Fruit fly (Drosophila melanogaster) whole organism, prepupa: ENCODE data around the gene frc.

Experiments
- CG16779 ChIP-seq: fragments of 200-800 bp; sonication (Bioruptor generic); optimal IDR thresholded peaks from 3 replicates; lab custom pipeline; 2017; ENCODE audit warnings: missing biosample characterization, mild to moderate bottlenecking, missing genetic modification characterization
- CG34406 ChIP-seq: fragments of 200-800 bp; sonication (Bioruptor generic); optimal IDR thresholded peaks from 3 replicates; lab custom pipeline; 2016; ENCODE audit warnings: missing biosample characterization, missing genetic modification characterization
- CG6792 ChIP-seq: fragments of 200-800 bp; sonication (Bioruptor generic); optimal IDR thresholded peaks from 3 replicates; lab custom pipeline; 2016; ENCODE audit warnings: missing biosample characterization, missing genetic modification characterization
- CG8119 ChIP-seq: fragments of 200-800 bp; sonication (Bioruptor generic); IDR thresholded peaks from 3 replicates; pipeline ENCODE4 v1.3.6; 2022; ENCODE audit warnings: missing biosample characterization, missing genetic modification characterization
- Eip78C ChIP-seq: fragments of 200-800 bp; sonication (Bioruptor generic); peaks from one replicate; lab custom pipeline; 2016; ENCODE audit warnings: missing biosample characterization, missing genetic modification characterization
- Ets21C ChIP-seq: fragments of 200-800 bp; sonication (Bioruptor generic); optimal IDR thresholded peaks from 3 replicates; lab custom pipeline; 2016; ENCODE audit warnings: missing biosample characterization, missing genetic modification characterization
- Gug ChIP-seq: fragments of 200-800 bp; sonication (Bioruptor generic); IDR thresholded peaks from 2 replicates; pipeline ENCODE4 v1.3.6; 2022; ENCODE audit warnings: missing biosample characterization, missing genetic modification characterization
- Lpt ChIP-seq: fragments of 200-800 bp; sonication (Bioruptor generic); optimal IDR thresholded peaks from 3 replicates; lab custom pipeline; 2016; ENCODE audit warnings: missing biosample characterization, missing genetic modification characterization
- OdsH ChIP-seq: fragments of 200-800 bp; sonication (Bioruptor generic); optimal IDR thresholded peaks from 3 replicates; lab custom pipeline; 2016; ENCODE audit warnings: missing biosample characterization, missing genetic modification characterization
- Sox14 ChIP-seq: fragments of 200-800 bp; sonication (Bioruptor generic); optimal IDR thresholded peaks from 3 replicates; lab custom pipeline; 2016; ENCODE audit warnings: missing biosample characterization, missing genetic modification characterization
- dsx ChIP-seq: fragments of 200-800 bp; optimal IDR thresholded peaks from 3 replicates; lab custom pipeline; 2019; ENCODE audit warnings: missing biosample characterization, mild to moderate bottlenecking, missing genetic modification characterization, moderate library complexity; ENCODE audit not compliant: poor library complexity, severe bottlenecking
- eg ChIP-seq: fragments of 200-800 bp; sonication (Bioruptor generic); IDR thresholded peaks from 3 replicates; pipeline ENCODE4 v1.3.6; 2022; ENCODE audit warnings: missing biosample characterization, missing genetic modification characterization

dm6 chr3L:17432947-17433346, at the start of gene frc:
- no peak for TF ChIP-seq Lpt (GFP tag; lab: Kevin White, UChicago)
- 0 out of 3 replicates have a peak, but pooled peaks have one; percentile 13 for TF ChIP-seq eg (GFP tag; lab: Robert Waterston, UW)
- TF ChIP-seq Sox14 (GFP tag; lab: Kevin White, UChicago): no peak
- no peak for TF ChIP-seq OdsH (GFP tag; lab: Kevin White, UChicago)
- TF ChIP-seq CG34406 (GFP tag; lab: Kevin White, UChicago): no peak
- no peak for TF ChIP-seq Gug
- no peak for TF ChIP-seq Ets21C (GFP tag; lab: Kevin White, UChicago)
- peak; percentile 16 for TF ChIP-seq dsx (GFP tag; lab: Kevin White, UChicago)
- TF ChIP-seq CG16779 (tag; lab: Kevin White, UChicago): no peak
- TF ChIP-seq CG6792 (GFP tag; lab: Kevin White, UChicago): no peak
- no peak for TF ChIP-seq Eip78C (GFP tag; lab: Kevin White, UChicago)
- TF ChIP-seq CG8119: 0 out of 3 replicates have a peak, but pooled peaks have one; percentile 16
